Fruit fly (Drosophila melanogaster): Measurements from ENCODE around the gene Scsalpha1.

Scsalpha1 gene

DNA sequence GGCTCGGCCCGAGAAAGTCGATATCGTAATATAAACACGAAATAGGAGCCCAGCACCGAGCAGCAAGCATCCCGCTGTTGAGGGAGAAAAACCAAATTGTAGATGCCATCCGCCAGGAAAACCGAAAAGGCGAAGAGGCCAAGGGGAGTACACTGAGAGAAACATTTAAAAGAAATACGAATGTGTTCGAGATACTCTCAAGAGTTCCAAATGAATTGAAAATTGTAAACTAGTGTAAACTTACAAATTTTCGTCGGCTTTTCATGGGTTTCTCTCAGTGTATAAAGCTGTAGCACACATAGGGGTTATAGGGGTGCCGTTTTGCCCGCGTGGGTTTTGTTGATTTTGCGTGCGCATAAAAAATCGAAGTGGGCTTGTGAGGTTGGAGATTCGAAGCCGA lies 11.3 kb upstream of the Scsalpha1 start (continued):
- TF ChIP-seq CG18262 (tag; optimal IDR thresholded peaks at IDR 0.05): peak; percentile 48
- TF ChIP-seq D19B (GFP tag; optimal IDR thresholded peaks at IDR 0.05): peak; percentile 40
- TF ChIP-seq Hr78 (GFP tag; optimal IDR thresholded peaks at IDR 0.05): no peak
- peak; percentile 39; the same call in 1 of the 3 replicates for TF ChIP-seq ken (GFP tag; IDR thresholded peaks at IDR 0.05)
- TF ChIP-seq tin (GFP tag; optimal IDR thresholded peaks at IDR 0.05): peak; percentile 53
- TF ChIP-seq zfh1 (GFP tag; IDR thresholded peaks at IDR 0.05): peak; percentile 53; the same call in 2 of the 3 replicates
- peak; percentile 74 for TF ChIP-seq Sox102F (GFP tag; optimal IDR thresholded peaks at IDR 0.05)
- no peak for TF ChIP-seq tio (GFP tag; optimal IDR thresholded peaks at IDR 0.05)
- TF ChIP-seq CG15011 (GFP tag; optimal IDR thresholded peaks at IDR 0.05): peak; percentile 34
- 0 out of 2 replicates have a peak, but pooled peaks have one; percentile 36 for TF ChIP-seq CG17612 (GFP tag; IDR thresholded peaks at IDR 0.05)
- TF ChIP-seq CG6791 (GFP tag; IDR thresholded peaks at IDR 0.05; ENCODE audit: partially characterized antibody): no peak
- TF ChIP-seq dpn (GFP tag; optimal IDR thresholded peaks at IDR 0.05): peak; percentile 82 to 86
- TF ChIP-seq fd96Cb (tag; optimal IDR thresholded peaks at IDR 0.05): peak; percentile 36
- peak; percentile 40 for TF ChIP-seq phol (tag; optimal IDR thresholded peaks at IDR 0.05)
- TF ChIP-seq CG13296 (GFP tag; optimal IDR thresholded peaks at IDR 0.05): peak; percentile 73
- no peak for TF ChIP-seq h (optimal IDR thresholded peaks at IDR 0.05)
- TF ChIP-seq dm (GFP tag; optimal IDR thresholded peaks at IDR 0.05): peak; percentile 64
- peak; percentile 40 for TF ChIP-seq CG6683 (GFP tag; optimal IDR thresholded peaks at IDR 0.05)
- TF ChIP-seq pros (GFP tag; optimal IDR thresholded peaks at IDR 0.05): no peak
- peak; percentile 33; the same call in 1 of the 3 replicates for TF ChIP-seq CG6175 (GFP tag; IDR thresholded peaks at IDR 0.05)
- no peak for TF ChIP-seq CG2199 (GFP tag; IDR thresholded peaks at IDR 0.05)
- peak; percentile 49 for TF ChIP-seq CG12299 (tag; optimal IDR thresholded peaks at IDR 0.05)
- peak; percentile 82 for TF ChIP-seq her (GFP tag; optimal IDR thresholded peaks at IDR 0.05)
- TF ChIP-seq CG12942 (GFP tag; optimal IDR thresholded peaks at IDR 0.05): peak; percentile 47
- no peak for TF ChIP-seq stwl (tag; optimal IDR thresholded peaks at IDR 0.05)
- TF ChIP-seq knrl (GFP tag; IDR thresholded peaks at IDR 0.05; ENCODE audit: partially characterized antibody): no peak
- TF ChIP-seq CG10543 (GFP tag; optimal IDR thresholded peaks at IDR 0.05): peak; percentile 92

dm6 chr3L:3806330-3806729 lies 7.7 kb upstream of the Scsalpha1 start, which contains the start of the genes CG32264, ntc and IntS10:
CG32264 (minus strand) TSS chr3L:3806459.
ntc (minus strand) TSS chr3L:3806459.
IntS10 (plus strand) TSS chr3L:3806710.
- TF ChIP-seq CG17186 (GFP tag; optimal IDR thresholded peaks at IDR 0.05): no peak
- no peak for TF ChIP-seq GATAe (GFP tag; conservative IDR thresholded peaks at IDR 0.05)
- no peak for TF ChIP-seq Kr (GFP tag; optimal IDR thresholded peaks at IDR 0.05)
- TF ChIP-seq sim (GFP tag; IDR thresholded peaks at IDR 0.05): no peak
- peak; percentile 57 for TF ChIP-seq nerfin-1 (tag; optimal IDR thresholded peaks at IDR 0.05)
- no peak for TF ChIP-seq so (GFP tag; IDR thresholded peaks at IDR 0.05)
- peak; percentile 44 for TF ChIP-seq Fer2 (tag; optimal IDR thresholded peaks at IDR 0.05)
- TF ChIP-seq Hr39 (optimal IDR thresholded peaks at IDR 0.05): no peak
- peak; percentile 38 for TF ChIP-seq CG5245 (GFP tag; optimal IDR thresholded peaks at IDR 0.05)
- peak; percentile 80 for TF ChIP-seq NfI (GFP tag; optimal IDR thresholded peaks at IDR 0.05)
- peak; percentile 85 for TF ChIP-seq CG12659 (GFP tag; optimal IDR thresholded peaks at IDR 0.05)
- TF ChIP-seq lmd (GFP tag; IDR thresholded peaks at IDR 0.05): peak; percentile 51; the same call in 1 of the 2 replicates
- peak; percentile 79 for TF ChIP-seq CG13424 (tag; optimal IDR thresholded peaks at IDR 0.05)
- TF ChIP-seq amos (GFP tag; IDR thresholded peaks at IDR 0.05; ENCODE audit: partially characterized antibody): peak; percentile 39; the same call in 1 of the 2 replicates
- 0 out of 2 replicates have a peak, but pooled peaks have one; percentile 55 for TF ChIP-seq ranshi (GFP tag; IDR thresholded peaks at IDR 0.05)
- TF ChIP-seq ash1 (GFP tag; optimal IDR thresholded peaks at IDR 0.05): no peak
- TF ChIP-seq wdn (GFP tag; IDR thresholded peaks at IDR 0.05): no peak
- TF ChIP-seq CG4730 (GFP tag; IDR thresholded peaks at IDR 0.05): no peak
- peak; percentile 53 for TF ChIP-seq Sox100B (GFP tag; optimal IDR thresholded peaks at IDR 0.05)
- peak; percentile 30 for TF ChIP-seq nom (GFP tag; optimal IDR thresholded peaks at IDR 0.05)
- TF ChIP-seq Tbp (GFP tag; optimal IDR thresholded peaks at IDR 0.05): no peak
- TF ChIP-seq CG15269 (tag; optimal IDR thresholded peaks at IDR 0.05): no peak
- TF ChIP-seq CG5180 (GFP tag; optimal IDR thresholded peaks at IDR 0.05): no peak
- TF ChIP-seq CG15696 (tag; optimal IDR thresholded peaks at IDR 0.05): peak; percentile 48

Measured in whole organism, embryonic.